Worm (Caenorhabditis elegans): ENCODE results near the gene elt-3.

The elt-3 gene

ce11 chrX:13886195-13886594 is 48.5 kb upstream of the elt-3 start:
- TF ChIP-seq F10B5.3 (tag; optimal IDR thresholded peaks at IDR 0.05) = no peak
- TF ChIP-seq hlh-30 (tag; optimal IDR thresholded peaks at IDR 0.05; ENCODE audit: insufficient read depth) = no peak
- no peak for TF ChIP-seq dpl-1 (GFP tag; optimal IDR thresholded peaks at IDR 0.05)
- no peak; the same call in 1 of the 2 replicates for TF ChIP-seq Y48G9A.11 (GFP tag; IDR thresholded peaks at IDR 0.05)
- no peak for TF ChIP-seq nhr-102 (tag; optimal IDR thresholded peaks at IDR 0.05)
- no peak for TF ChIP-seq lsy-2 (tag; optimal IDR thresholded peaks at IDR 0.05)
- TF ChIP-seq Y75B8A.6 (GFP tag; IDR thresholded peaks at IDR 0.05) = no peak
- 0 out of 2 replicates have a peak, but pooled peaks have one; percentile 10 for TF ChIP-seq dmd-6 (GFP tag; IDR thresholded peaks at IDR 0.05)
- TF ChIP-seq tra-1 (GFP tag; IDR thresholded peaks at IDR 0.05) = no peak
- no peak for TF ChIP-seq egl-27 (tag; optimal IDR thresholded peaks at IDR 0.05)
- TF ChIP-seq F44E2.7 (GFP tag; IDR thresholded peaks at IDR 0.05) = 0 out of 2 replicates have a peak, but pooled peaks have one; percentile 22
- no peak for TF ChIP-seq sdz-12 (GFP tag; optimal IDR thresholded peaks at IDR 0.05)
- 0 out of 2 replicates have a peak, but pooled peaks have one; percentile 42 for TF ChIP-seq arid-1 (GFP tag; conservative IDR thresholded peaks at IDR 0.05)
- TF ChIP-seq php-3 (GFP tag; IDR thresholded peaks at IDR 0.05) = no peak
- no peak for TF ChIP-seq lin-39 (tag; optimal IDR thresholded peaks at IDR 0.05)
- no peak for TF ChIP-seq daf-19 (GFP tag; conservative IDR thresholded peaks at IDR 0.05)
- TF ChIP-seq dmd-8 (GFP tag; IDR thresholded peaks at IDR 0.05) = peak; percentile 47; the same call in 1 of the 2 replicates

- TF ChIP-seq nhr-10 (tag; optimal IDR thresholded peaks at IDR 0.05) (no peak), ceh-62 (tag; optimal IDR thresholded peaks at IDR 0.05) (no peak), lsy-2 (tag; optimal IDR thresholded peaks at IDR 0.05) (no peak), Y75B8A.6 (GFP tag; IDR thresholded peaks at IDR 0.05) (no peak), T26A8.4 (GFP tag; IDR thresholded peaks at IDR 0.05) (no peak), attf-4 (tag; optimal IDR thresholded peaks at IDR 0.05) (no peak), ceh-20 (GFP tag; IDR thresholded peaks at IDR 0.05) (no peak), lin-29 (GFP tag; IDR thresholded peaks at IDR 0.05) (no peak), nhr-102 (tag; optimal IDR thresholded peaks at IDR 0.05) (no peak), lir-3 (tag; optimal IDR thresholded peaks at IDR 0.05) (no peak), hlh-11 (tag; optimal IDR thresholded peaks at IDR 0.05) (no peak), F49E8.2 (tag; optimal IDR thresholded peaks at IDR 0.05; ENCODE audit: borderline replicate concordance) (no peak), daf-16 (GFP tag; optimal IDR thresholded peaks at IDR 0.05) (no peak), daf-16 (tag; optimal IDR thresholded peaks at IDR 0.05) (no peak), nhr-41 (GFP tag; IDR thresholded peaks at IDR 0.05) (no peak), lin-15B (tag; optimal IDR thresholded peaks at IDR 0.05) (no peak), nhr-42 (GFP tag; IDR thresholded peaks at IDR 0.05) (no peak), nhr-28 (tag; optimal IDR thresholded peaks at IDR 0.05) (no peak), lin-38 (GFP tag; IDR thresholded peaks at IDR 0.05) (no peak), mxl-2 (GFP tag; conservative IDR thresholded peaks at IDR 0.05) (no peak), ZK546.5 (tag; optimal IDR thresholded peaks at IDR 0.05) (no peak)
Observed at ce11 chrX:13893256-13893655, 41.4 kb upstream of the elt-3 start, which contains the start of gene sra-37. Gene sra-37 (minus strand): TSS chrX:13893356.

- no peak for TF ChIP-seq ceh-62 (tag; optimal IDR thresholded peaks at IDR 0.05)
- TF ChIP-seq ceh-82 (tag; optimal IDR thresholded peaks at IDR 0.05) = no peak
- TF ChIP-seq snpc-4 (tag; optimal IDR thresholded peaks at IDR 0.05) = no peak
- no peak for TF ChIP-seq T26A8.4 (GFP tag; IDR thresholded peaks at IDR 0.05)
Observed at ce11 chrX:13900047-13900446, 34.6 kb upstream of the elt-3 start, which contains the start of gene sra-38. Gene sra-38 (minus strand): TSS chrX:13900147.

- TF ChIP-seq spr-1 (tag; optimal IDR thresholded peaks at IDR 0.05) (no peak), ama-1 (optimal IDR thresholded peaks at IDR 0.05) (no peak), lim-7 (GFP tag; IDR thresholded peaks at IDR 0.05) (no peak), sdz-12 (GFP tag; optimal IDR thresholded peaks at IDR 0.05) (no peak), saeg-2 (GFP tag; IDR thresholded peaks at IDR 0.05) (no peak), daf-8 (GFP tag; IDR thresholded peaks at IDR 0.05) (no peak), fkh-10 (GFP tag; optimal IDR thresholded peaks at IDR 0.05) (no peak)
Observed at ce11 chrX:13903328-13903727, 31.3 kb upstream of the elt-3 start, which contains the start of gene sra-39. Gene sra-39 (minus strand): TSS chrX:13903428.

Data from whole organism, L4 larva.